Fruit fly (Drosophila melanogaster): Measurements from ENCODE around the gene PICK1.
A peak's percentile ranks its signal among the peaks of the same experiment; 100 is the strongest.

Gene PICK1

DNA sequence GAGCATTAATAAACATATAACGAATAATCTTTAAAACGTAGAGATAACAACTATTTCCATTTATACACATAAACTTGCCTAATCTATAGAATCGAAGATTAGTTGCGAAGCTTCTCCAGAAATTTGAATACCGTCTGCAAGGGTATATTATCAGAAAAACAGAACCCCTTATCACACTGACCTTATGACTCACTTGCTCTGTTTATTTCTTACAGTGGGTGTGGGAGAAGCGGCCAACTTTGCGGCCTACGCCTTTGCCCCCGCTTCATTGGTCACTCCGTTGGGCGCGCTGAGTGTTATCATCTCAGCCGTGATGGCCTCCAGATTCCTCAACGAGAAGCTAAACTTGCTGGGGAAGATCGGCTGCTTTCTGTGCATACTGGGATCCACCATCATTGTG lies 10.5 kb downstream of the PICK1 start (continued):
- TF ChIP-seq exex (tag; optimal IDR thresholded peaks at IDR 0.05) (peak; percentile 26), CG2202 (tag; optimal IDR thresholded peaks at IDR 0.05) (no peak), CG11247 (GFP tag; IDR thresholded peaks at IDR 0.05) (no peak), CG43689 (GFP tag; IDR thresholded peaks at IDR 0.05) (no peak), CG13296 (GFP tag; optimal IDR thresholded peaks at IDR 0.05) (no peak), Jarid2 (GFP tag; optimal IDR thresholded peaks at IDR 0.05) (no peak), CG12769 (tag; optimal IDR thresholded peaks at IDR 0.05) (no peak), CG8765 (GFP tag; IDR thresholded peaks at IDR 0.05) (no peak), cas (GFP tag; IDR thresholded peaks at IDR 0.05) (no peak), CG3838 (GFP tag; optimal IDR thresholded peaks at IDR 0.05) (no peak), CG12391 (tag; optimal IDR thresholded peaks at IDR 0.05) (no peak), gsb (GFP tag; IDR thresholded peaks at IDR 0.05) (no peak), Ada2b (GFP tag; IDR thresholded peaks at IDR 0.05) (no peak), CG34376 (GFP tag; optimal IDR thresholded peaks at IDR 0.05) (peak; percentile 12)

DNA sequence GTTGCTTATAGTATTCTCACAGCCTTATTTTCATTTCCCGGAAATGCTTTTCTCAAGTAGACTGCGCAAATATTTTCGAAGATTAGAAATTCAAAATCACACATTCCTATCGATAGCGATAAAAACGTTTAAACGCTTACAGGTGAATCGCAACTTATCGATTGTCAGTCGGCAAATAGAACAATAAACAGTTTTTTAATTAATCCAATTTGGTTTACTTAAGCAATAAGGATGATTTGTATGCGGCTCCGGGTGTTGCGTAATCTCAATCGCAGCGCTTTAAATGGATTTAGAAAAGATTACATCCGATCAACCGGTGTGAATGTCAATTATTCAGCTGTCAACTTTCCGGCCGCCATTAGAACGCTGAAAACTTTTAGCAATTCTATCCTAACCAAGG lies 12.7 kb downstream of the PICK1 start, which contains the start of the genes CG6180 and CG15484:
CG6180 (plus strand) TSS at position 122 of the 400 bp plus-strand sequence.
CG15484 (minus strand) TSS at position 172 of the 400 bp plus-strand sequence.
- TF ChIP-seq HHEX (GFP tag; optimal IDR thresholded peaks at IDR 0.05): no peak
- TF ChIP-seq B-H1 (GFP tag; IDR thresholded peaks at IDR 0.05): no peak
- TF ChIP-seq CG17385 (GFP tag; optimal IDR thresholded peaks at IDR 0.05): peak; percentile 22
- TF ChIP-seq Med (GFP tag): peak; percentile 83
- peak; percentile 66 for TF ChIP-seq Sry-δ (GFP tag; optimal IDR thresholded peaks at IDR 0.05)
- peak; percentile 47 for TF ChIP-seq CG4617 (GFP tag; optimal IDR thresholded peaks at IDR 0.05; ENCODE audit: borderline replicate concordance)
- TF ChIP-seq ato (GFP tag; IDR thresholded peaks at IDR 0.05; ENCODE audit: partially characterized antibody): peak; percentile 24; the same call in 1 of the 2 replicates
- peak; percentile 55 for TF ChIP-seq BEAF-32 (GFP tag; optimal IDR thresholded peaks at IDR 0.05)
- no peak for TF ChIP-seq CG5953 (GFP tag; IDR thresholded peaks at IDR 0.05)
- TF ChIP-seq amos (GFP tag; IDR thresholded peaks at IDR 0.05; ENCODE audit: partially characterized antibody): peak; percentile 22; the same call in 1 of the 2 replicates
- peak; percentile 13 for TF ChIP-seq gfzf (GFP tag; optimal IDR thresholded peaks at IDR 0.05)
- 0 out of 3 replicates have a peak, but pooled peaks have one; percentile 16 for TF ChIP-seq CG34422 (GFP tag; IDR thresholded peaks at IDR 0.05)
- no peak for TF ChIP-seq Dip3 (GFP tag; optimal IDR thresholded peaks at IDR 0.05)
- peak; percentile 52; the same call in 1 of the 2 replicates for TF ChIP-seq unc-4 (GFP tag; IDR thresholded peaks at IDR 0.05; ENCODE audit: partially characterized antibody)
- TF ChIP-seq HLH4C (GFP tag; IDR thresholded peaks at IDR 0.05; ENCODE audit: partially characterized antibody): peak; percentile 60
- TF ChIP-seq Bgb (GFP tag; IDR thresholded peaks at IDR 0.05; ENCODE audit: partially characterized antibody): 0 out of 2 replicates have a peak, but pooled peaks have one; percentile 23
- TF ChIP-seq dm (GFP tag; optimal IDR thresholded peaks at IDR 0.05): peak; percentile 7
- TF ChIP-seq vnd (GFP tag; IDR thresholded peaks at IDR 0.05; ENCODE audit: partially characterized antibody): 0 out of 3 replicates have a peak, but pooled peaks have one; percentile 30
- peak; percentile 17 for TF ChIP-seq zen (tag; optimal IDR thresholded peaks at IDR 0.05)
- TF ChIP-seq CG7963 (GFP tag; IDR thresholded peaks at IDR 0.05; ENCODE audit: partially characterized antibody): 0 out of 3 replicates have a peak, but pooled peaks have one; percentile 15
- peak; percentile 89 for TF ChIP-seq phol (tag; optimal IDR thresholded peaks at IDR 0.05)
- TF ChIP-seq MESR4 (GFP tag; optimal IDR thresholded peaks at IDR 0.05): peak; percentile 30
- no peak for TF ChIP-seq CG3065 (GFP tag; optimal IDR thresholded peaks at IDR 0.05)
- TF ChIP-seq sens (GFP tag): peak; percentile 70
- TF ChIP-seq crp (GFP tag; optimal IDR thresholded peaks at IDR 0.05): peak in 1 of 2 experiments; percentile 16
- TF ChIP-seq CG14860 (GFP tag; IDR thresholded peaks at IDR 0.05; ENCODE audit: partially characterized antibody): 0 out of 3 replicates have a peak, but pooled peaks have one; percentile 21
- peak; percentile 3 for TF ChIP-seq CG1792 (GFP tag; optimal IDR thresholded peaks at IDR 0.05)
- peak; percentile 23 for TF ChIP-seq Sry-β (GFP tag; optimal IDR thresholded peaks at IDR 0.05)
- TF ChIP-seq Sin3A (optimal IDR thresholded peaks at IDR 0.05): peak; percentile 50
- TF ChIP-seq CG12104 (GFP tag; optimal IDR thresholded peaks at IDR 0.05): no peak
- TF ChIP-seq CG13296 (GFP tag; optimal IDR thresholded peaks at IDR 0.05): peak; percentile 6
- TF ChIP-seq CG13287 (GFP tag; IDR thresholded peaks at IDR 0.05; ENCODE audit: partially characterized antibody): peak; percentile 63
- TF ChIP-seq CG15011 (GFP tag; optimal IDR thresholded peaks at IDR 0.05): no peak
- peak; percentile 2 for TF ChIP-seq CG3281 (GFP tag; optimal IDR thresholded peaks at IDR 0.05)
- peak; percentile 48; the same call in 2 of the 3 replicates for TF ChIP-seq CG34224 (GFP tag; IDR thresholded peaks at IDR 0.05; ENCODE audit: partially characterized antibody)
